Worm (Caenorhabditis elegans) whole organism, L4/young adult: Measurements from ENCODE around the gene W04H10.6.

Source experiments
- W03F9.2 ChIP-seq: fragments of 150-350 bp; optimal IDR thresholded peaks from 2 replicates; lab custom pipeline; 2014; ENCODE audit warnings: missing biosample characterization, missing genetic modification characterization
- dao-5 ChIP-seq: sonication (generic microtip); optimal IDR thresholded peaks from 2 replicates; lab custom pipeline; 2016; ENCODE audit warnings: missing genotype, missing genetic modification characterization, moderate library complexity, missing compliant biosample characterization
- him-1 ChIP-seq: sonication (generic microtip); optimal IDR thresholded peaks from 2 replicates; lab custom pipeline; 2016; ENCODE audit warnings: missing genotype, missing genetic modification reagents, missing genetic modification characterization, missing compliant biosample characterization

W04H10.6 gene

DNA sequence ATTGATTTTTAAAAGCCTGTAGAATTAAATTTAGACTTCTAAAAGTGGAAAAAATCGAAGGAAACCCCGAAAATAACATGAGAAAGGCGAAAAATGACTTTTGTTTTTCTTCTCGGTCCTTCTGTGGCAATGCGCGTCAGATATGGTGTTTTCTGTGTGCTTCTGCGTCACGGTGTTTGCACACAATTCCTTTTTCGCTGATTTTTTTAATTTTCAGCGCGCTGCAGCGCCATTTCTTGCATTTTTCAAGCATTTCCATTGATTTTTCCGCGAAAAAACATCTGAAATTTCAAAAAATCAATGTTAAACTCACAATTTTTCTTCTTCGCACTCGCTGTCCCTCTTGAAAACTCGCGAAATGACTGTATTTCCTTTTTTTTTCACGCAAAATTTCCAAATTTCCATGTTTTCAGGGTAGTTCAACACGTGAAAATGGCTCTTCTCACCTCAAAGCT, 28.0 kb downstream of the W04H10.6 start, which contains the start of the genes cdc-37 and W08F4.3:
Gene cdc-37, minus strand, starts transcription at position 405 of the 455 bp plus-strand sequence.
Gene W08F4.3, plus strand, starts transcription at position 414 of the 455 bp plus-strand sequence.
- TF ChIP-seq dao-5 = no peak
- no peak for TF ChIP-seq him-1 (tag; lab: Kevin White, UChicago)
- TF ChIP-seq W03F9.2 = no peak

DNA sequence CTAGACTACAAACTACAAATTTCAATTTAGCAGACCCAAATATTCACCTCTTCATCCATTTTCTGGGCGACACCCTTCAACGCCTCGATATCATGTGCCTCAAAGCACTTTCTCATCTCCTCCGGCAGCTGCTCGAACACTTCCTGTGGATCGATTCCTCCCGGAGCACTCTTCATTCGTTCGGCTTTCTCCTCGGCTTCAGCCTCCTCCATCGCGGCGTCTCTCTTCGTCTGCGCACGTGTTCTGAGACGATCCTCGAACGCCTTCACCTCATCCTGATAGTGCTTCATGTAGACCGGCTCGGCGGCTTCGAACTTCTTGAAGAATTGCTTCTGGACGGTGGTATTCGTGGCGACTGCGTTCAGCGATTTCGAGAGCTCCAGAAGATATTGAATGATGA, 29.4 kb downstream of the W04H10.6 start:
- TF ChIP-seq him-1 (tag; lab: Kevin White, UChicago) (no peak), W03F9.2 (no peak), dao-5 (no peak)

DNA sequence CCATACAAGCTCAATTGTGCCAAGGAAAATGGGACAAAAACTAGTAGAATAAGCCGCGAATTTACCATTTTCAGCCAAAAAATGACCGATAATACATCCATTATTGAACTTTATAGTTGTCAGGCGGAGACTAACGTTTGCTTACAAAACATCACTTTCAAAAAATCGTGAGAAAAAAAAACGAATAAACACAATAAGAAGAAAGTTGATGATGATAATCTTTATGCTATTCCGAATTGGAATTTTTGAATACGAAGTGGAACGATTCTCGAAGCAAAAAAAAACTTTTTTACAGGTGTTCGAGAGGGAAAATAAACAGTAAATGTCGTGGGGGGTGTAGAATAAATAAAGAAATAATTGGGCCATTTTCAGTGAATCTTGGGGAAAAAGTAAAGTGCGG, 30.6 kb downstream of the W04H10.6 start, which contains the start of gene W08F4.7:
Gene W08F4.7, minus strand, starts transcription at position 101 of the 400 bp plus-strand sequence.
- no peak for TF ChIP-seq him-1 (tag; lab: Kevin White, UChicago)

DNA sequence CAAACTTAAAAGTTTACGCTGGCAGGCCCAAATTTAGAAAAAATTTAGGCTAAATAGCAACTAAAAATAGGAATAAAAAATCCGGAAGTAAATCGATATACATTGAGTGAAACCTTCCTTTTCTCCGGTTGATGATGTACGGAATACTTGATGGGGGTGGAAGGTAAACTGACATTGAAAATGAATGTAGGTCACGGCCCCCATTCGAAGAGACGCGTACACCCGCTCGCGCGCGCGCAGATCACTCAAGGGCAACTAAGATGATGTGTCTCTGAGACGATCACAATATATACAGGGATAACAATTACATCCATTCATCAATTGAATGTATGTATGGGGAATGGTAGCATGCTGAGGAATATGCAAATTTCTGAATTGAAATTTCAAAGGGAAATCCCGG, 34.2 kb downstream of the W04H10.6 start:
- TF ChIP-seq W03F9.2 (no peak), dao-5 (no peak), him-1 (tag; lab: Kevin White, UChicago) (no peak)

DNA sequence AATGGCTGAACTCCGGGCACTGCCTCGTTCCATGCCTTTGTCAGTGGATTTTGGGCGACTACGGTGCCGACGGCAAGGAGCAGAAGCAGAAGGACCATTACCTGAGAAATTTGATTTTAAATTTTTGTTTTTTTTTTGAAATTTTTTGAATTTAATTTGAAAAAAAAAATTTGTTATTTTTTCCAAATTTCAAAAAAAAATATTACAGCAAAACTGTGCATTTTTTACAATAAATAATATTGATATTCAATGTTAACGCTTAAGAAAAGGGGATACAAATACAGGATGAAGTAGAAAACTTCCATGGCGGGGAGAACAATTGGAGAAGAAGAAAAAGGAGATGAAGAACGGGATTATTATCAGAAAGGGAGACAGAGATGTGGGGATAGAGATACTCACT, 36.2 kb downstream of the W04H10.6 start, which contains the start of gene mlt-8:
Gene mlt-8, minus strand, starts transcription at position 101 of the 400 bp plus-strand sequence.
- no peak for TF ChIP-seq dao-5

DNA sequence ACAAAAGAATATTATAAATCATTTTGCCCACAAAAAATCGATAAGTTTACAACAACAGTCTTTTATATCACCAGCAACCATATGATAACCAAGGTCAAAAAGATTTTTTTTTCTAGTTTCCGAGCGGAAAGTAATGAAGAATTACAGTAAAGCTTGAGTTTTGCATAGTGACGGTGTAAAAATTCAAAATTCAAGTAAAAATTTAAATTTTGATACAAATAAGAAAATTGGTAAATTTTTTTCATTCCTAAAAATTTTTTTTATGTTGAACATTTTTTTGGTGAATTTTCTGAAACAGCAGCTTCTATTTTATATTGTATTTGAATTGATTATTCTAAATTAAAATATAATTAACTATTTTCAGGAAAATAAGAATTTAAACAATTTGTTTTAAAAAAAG, 39.5 kb downstream of the W04H10.6 start, which contains the start of gene W08F4.5:
Gene W08F4.5, minus strand, starts transcription at position 101 of the 400 bp plus-strand sequence.
- no peak for TF ChIP-seq W03F9.2
- no peak for TF ChIP-seq him-1 (tag; lab: Kevin White, UChicago)
- no peak for TF ChIP-seq dao-5
